Worm (Caenorhabditis elegans): ENCODE results near the gene Y75B8A.23.

DNA sequence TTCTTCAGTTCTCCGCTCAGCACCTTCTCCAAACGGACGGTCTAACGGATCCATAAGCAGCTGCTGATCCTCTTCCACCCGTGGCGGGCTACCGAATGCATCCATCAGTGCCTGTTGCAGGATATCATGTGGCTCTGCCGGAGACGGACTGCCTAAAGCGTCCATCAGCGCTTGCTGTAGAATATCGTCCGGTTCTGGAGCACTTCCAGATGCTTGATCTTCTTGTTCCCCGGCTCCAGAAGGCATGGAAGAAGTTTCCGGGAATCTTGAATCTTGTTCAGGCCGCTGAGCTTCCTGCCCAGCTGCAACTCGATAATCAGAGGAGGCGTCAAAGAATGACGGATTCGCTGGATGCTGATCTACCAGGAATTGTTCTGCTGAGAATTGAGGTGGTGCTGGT lies 45.2 kb upstream of the Y75B8A.23 start:
- TF ChIP-seq dmd-4 (tag; optimal IDR thresholded peaks at IDR 0.05; ENCODE audit: borderline replicate concordance) = no peak
- no peak for TF ChIP-seq tbx-7 (tag; optimal IDR thresholded peaks at IDR 0.05)
- no peak for TF ChIP-seq pat-9 (tag; optimal IDR thresholded peaks at IDR 0.05)
- no peak for TF ChIP-seq pha-4 (tag; optimal IDR thresholded peaks at IDR 0.05)
- TF ChIP-seq F13H6.1 (tag; optimal IDR thresholded peaks at IDR 0.05) = no peak

Data from whole organism, late embryonic.